Worm (Caenorhabditis elegans) whole organism, young adult: ENCODE measurements around the gene F13B12.1.

ENCODE experiments used
- B0019.2 ChIP-seq: fragments of 200-800 bp; sonication (Bioruptor generic); conservative IDR thresholded peaks from 2 replicates; pipeline ENCODE4 v1.3.6; 2022; ENCODE audit warnings: missing genetic modification reagents, missing genetic modification characterization, missing compliant biosample characterization
- Y56A3A.18 ChIP-seq: fragments of 200-800 bp; sonication (Bioruptor generic); IDR thresholded peaks from 2 replicates; pipeline ENCODE4 v1.3.6; 2022; ENCODE audit warnings: missing genetic modification reagents, missing genetic modification characterization, missing compliant biosample characterization
- attf-3 ChIP-seq: fragments of 200-800 bp; sonication (Bioruptor generic); conservative IDR thresholded peaks from 2 replicates; pipeline ENCODE4 v1.3.6; 2022; ENCODE audit warnings: missing genetic modification reagents, missing genetic modification characterization, missing compliant biosample characterization
- attf-5 ChIP-seq: fragments of 200-800 bp; sonication (Bioruptor generic); optimal IDR thresholded peaks from 2 replicates; lab custom pipeline; 2018; ENCODE audit warnings: mild to moderate bottlenecking, missing genetic modification characterization, missing compliant biosample characterization
- hsf-1 ChIP-seq: fragments of 200-800 bp; sonication (Bioruptor generic); IDR thresholded peaks from 2 replicates; pipeline ENCODE4 v1.3.6; 2022; ENCODE audit warnings: missing genetic modification reagents, missing genetic modification characterization, missing compliant biosample characterization
- lin-35 ChIP-seq, 3 experiments: fragments of 150-350 bp in 2 of 3; sonication (generic microtip) in 1 of 3; optimal IDR thresholded peaks; 2 replicates each; lab custom pipeline; 2014 to 2018; ENCODE audit warnings: missing biosample characterization in 3 of 3, missing genetic modification characterization in 3 of 3, missing genetic modification reagents in 3 of 3
- mes-4 ChIP-seq: sonication (generic microtip); optimal IDR thresholded peaks from 2 replicates; lab custom pipeline; 2016; ENCODE audit warnings: missing genotype, missing genetic modification characterization, missing compliant biosample characterization
- nfya-1 ChIP-seq: sonication (generic microtip); optimal IDR thresholded peaks from 2 replicates; lab custom pipeline; 2017; ENCODE audit warnings: antibody characterized with exemption, missing compliant biosample characterization, missing genetic modification characterization, borderline replicate concordance; ENCODE audit not compliant: insufficient read depth
- snpc-1.1 ChIP-seq: sonication (generic microtip); optimal IDR thresholded peaks from 2 replicates; lab custom pipeline; 2017; ENCODE audit warnings: missing genetic modification characterization, mild to moderate bottlenecking, missing compliant biosample characterization, antibody characterized with exemption, moderate library complexity, missing genotype, missing genetic modification reagents; ENCODE audit not compliant: insufficient read depth
- snpc-4 ChIP-seq, 5 experiments: fragments of 150-350 bp in 1 of 5; sonication (generic microtip) in 4 of 5; optimal IDR thresholded peaks; 2 replicates each; lab custom pipeline; 2014 to 2018; ENCODE audit warnings: missing genetic modification characterization in 5 of 5, missing biosample characterization in 3 of 5, antibody characterized with exemption in 2 of 5, mild to moderate bottlenecking in 2 of 5, missing compliant biosample characterization in 2 of 5, missing genotype in 2 of 5, moderate library complexity in 2 of 5, missing genetic modification reagents in 1 of 5
- tlf-1 ChIP-seq: fragments of 200-800 bp; sonication (Bioruptor generic); optimal IDR thresholded peaks from 2 replicates; lab custom pipeline; 2018; ENCODE audit warnings: mild to moderate bottlenecking, missing genetic modification characterization, missing compliant biosample characterization

ce11 chrIV:10466398-10466797, 42.0 kb upstream of the F13B12.1 start:
- TF ChIP-seq lin-35 (GFP tag; optimal IDR thresholded peaks at IDR 0.05; lab: Kevin White, UChicago) (no peak), B0019.2 (GFP tag; lab: Robert Waterston, UW) (no peak), hsf-1 (GFP tag; lab: Robert Waterston, UW) (no peak), attf-5 (GFP tag; lab: Kevin White, UChicago) (no peak), tlf-1 (no peak), mes-4 (tag; lab: Kevin White, UChicago) (no peak), nfya-1 (no peak), snpc-1.1 (tag; lab: Kevin White, UChicago) (no peak), attf-3 (GFP tag; lab: Robert Waterston, UW) (no peak), snpc-4 (GFP tag; optimal IDR thresholded peaks at IDR 0.05; lab: Kevin White, UChicago) (no peak), snpc-4 (tag; optimal IDR thresholded peaks at IDR 0.05; lab: Kevin White, UChicago) (no peak), Y56A3A.18 (GFP tag; lab: Robert Waterston, UW) (no peak)
